Worm (Caenorhabditis elegans) whole organism, young adult: ENCODE results near the gene ccpp-6.
A peak's percentile ranks its signal among the peaks of the same experiment; 100 is the strongest.

Experiments used
- C17E4.6 ChIP-seq: fragments of 200-800 bp; sonication (Bioruptor generic); IDR thresholded peaks from 2 replicates; pipeline ENCODE4 v1.3.6; 2022; ENCODE audit warnings: missing genetic modification reagents, missing genetic modification characterization, missing compliant biosample characterization
- F10E7.11 ChIP-seq: sonication (generic microtip); optimal IDR thresholded peaks from 2 replicates; lab custom pipeline; 2017; ENCODE audit warnings: mild to moderate bottlenecking, missing genetic modification characterization, moderate library complexity, missing compliant biosample characterization
- F23B12.7 ChIP-seq: sonication (generic microtip); optimal IDR thresholded peaks from 2 replicates; lab custom pipeline; 2017; ENCODE audit warnings: missing genetic modification characterization, mild to moderate bottlenecking, missing compliant biosample characterization, antibody characterized with exemption, moderate library complexity; ENCODE audit not compliant: insufficient read depth
- F33H1.4 ChIP-seq: fragments of 200-800 bp; sonication (Bioruptor generic); IDR thresholded peaks from 2 replicates; pipeline ENCODE4 v1.3.6; 2022; ENCODE audit warnings: missing genetic modification reagents, missing genetic modification characterization, missing compliant biosample characterization
- F52B5.7 ChIP-seq: sonication (generic microtip); optimal IDR thresholded peaks from 2 replicates; lab custom pipeline; 2016; ENCODE audit warnings: mild to moderate bottlenecking, missing genetic modification characterization, missing compliant biosample characterization
- K11D2.4 ChIP-seq: fragments of 200-800 bp; sonication (Bioruptor generic); IDR thresholded peaks from 2 replicates; pipeline ENCODE4 v1.3.6; 2022; ENCODE audit warnings: missing genetic modification reagents, missing genetic modification characterization, missing compliant biosample characterization
- K12H6.12 ChIP-seq: fragments of 200-800 bp; sonication (Bioruptor generic); optimal IDR thresholded peaks from 2 replicates; lab custom pipeline; 2018; ENCODE audit warnings: mild to moderate bottlenecking, missing genetic modification characterization, missing compliant biosample characterization
- Y95B8A.8 ChIP-seq: fragments of 200-800 bp; sonication (Bioruptor generic); IDR thresholded peaks from 2 replicates; pipeline ENCODE4 v1.3.6; 2022; ENCODE audit warnings: missing genetic modification reagents, missing genetic modification characterization, missing compliant biosample characterization
- ZK185.1 ChIP-seq: sonication (generic microtip); optimal IDR thresholded peaks from 2 replicates; lab custom pipeline; 2016; ENCODE audit warnings: mild to moderate bottlenecking, missing genetic modification characterization, missing compliant biosample characterization; ENCODE audit not compliant: poor library complexity, severe bottlenecking
- ama-1 ChIP-seq, 3 experiments: fragments of 150-350 bp in 1 of 3; sonication (generic microtip) in 2 of 3; optimal IDR thresholded peaks; 2 replicates each; lab custom pipeline; 2014 to 2018; ENCODE audit warnings: missing biosample characterization in 2 of 3, missing genetic modification characterization in 2 of 3, missing genetic modification reagents in 2 of 3
- cebp-1 ChIP-seq, 2 experiments: fragments of 200-800 bp in 1 of 2; sonication (Bioruptor generic) in 1 of 2; sonication (generic microtip) in 1 of 2; IDR thresholded peaks in 1 of 2; optimal IDR thresholded peaks in 1 of 2; 2 replicates each; pipeline versions ENCODE4 v1.3.6 to Lab custom; 2017 to 2022; ENCODE audit warnings: missing compliant biosample characterization in 2 of 2, missing genetic modification characterization in 2 of 2, mild to moderate bottlenecking in 1 of 2, missing genetic modification reagents in 1 of 2, moderate library complexity in 1 of 2
- ceh-40 ChIP-seq: fragments of 200-800 bp; sonication (Bioruptor generic); IDR thresholded peaks from 2 replicates; pipeline ENCODE4 v1.3.6; 2022; ENCODE audit warnings: missing genetic modification characterization, missing compliant biosample characterization
- ceh-79 ChIP-seq: sonication (generic microtip); optimal IDR thresholded peaks from 2 replicates; lab custom pipeline; 2017; ENCODE audit warnings: mild to moderate bottlenecking, missing genetic modification characterization, missing compliant biosample characterization
- ceh-91 ChIP-seq: fragments of 200-800 bp; sonication (Bioruptor generic); IDR thresholded peaks from 2 replicates; pipeline ENCODE4 v1.3.6; 2022; ENCODE audit warnings: missing genetic modification reagents, missing genetic modification characterization, missing compliant biosample characterization
- chd-7 ChIP-seq: sonication (generic microtip); optimal IDR thresholded peaks from 2 replicates; lab custom pipeline; 2016; ENCODE audit warnings: mild to moderate bottlenecking, missing genetic modification characterization, moderate library complexity, missing compliant biosample characterization
- die-1 ChIP-seq: sonication (generic microtip); optimal IDR thresholded peaks from 2 replicates; lab custom pipeline; 2016; ENCODE audit warnings: missing genotype, mild to moderate bottlenecking, missing genetic modification characterization, missing compliant biosample characterization
- dox-1 ChIP-seq: fragments of 200-800 bp; sonication (Bioruptor generic); IDR thresholded peaks from 2 replicates; pipeline ENCODE4 v1.3.6; 2022; ENCODE audit warnings: missing genetic modification reagents, missing genetic modification characterization, missing compliant biosample characterization
- egrh-3 ChIP-seq: fragments of 200-800 bp; sonication (Bioruptor generic); IDR thresholded peaks from 2 replicates; pipeline ENCODE4 v1.3.6; 2022; ENCODE audit warnings: missing genetic modification reagents, missing genetic modification characterization, missing compliant biosample characterization
- ekl-4 ChIP-seq: fragments of 200-800 bp; sonication (Bioruptor generic); IDR thresholded peaks from 2 replicates; pipeline ENCODE4 v1.3.6; 2022; ENCODE audit warnings: missing genetic modification reagents, missing genetic modification characterization, missing compliant biosample characterization
- ets-4 ChIP-seq: fragments of 200-800 bp; sonication (Bioruptor generic); optimal IDR thresholded peaks from 2 replicates; lab custom pipeline; 2018; ENCODE audit warnings: mild to moderate bottlenecking, missing genetic modification characterization, missing compliant biosample characterization
- gei-17 ChIP-seq: fragments of 200-800 bp; sonication (Bioruptor generic); optimal IDR thresholded peaks from 2 replicates; lab custom pipeline; 2018; ENCODE audit warnings: mild to moderate bottlenecking, missing genetic modification characterization, missing compliant biosample characterization
- hlh-26 ChIP-seq: fragments of 200-800 bp; sonication (Bioruptor generic); conservative IDR thresholded peaks from 2 replicates; pipeline ENCODE4 v1.3.6; 2022; ENCODE audit warnings: missing genetic modification reagents, missing genetic modification characterization, missing compliant biosample characterization
- hsf-1 ChIP-seq: fragments of 200-800 bp; sonication (Bioruptor generic); IDR thresholded peaks from 2 replicates; pipeline ENCODE4 v1.3.6; 2022; ENCODE audit warnings: missing genetic modification reagents, missing genetic modification characterization, missing compliant biosample characterization
- lag-1 ChIP-seq: fragments of 200-800 bp; sonication (Bioruptor generic); IDR thresholded peaks from 2 replicates; pipeline ENCODE4 v1.3.6; 2022; ENCODE audit warnings: missing genetic modification reagents, missing genetic modification characterization, missing compliant biosample characterization
- lsl-1 ChIP-seq: fragments of 200-800 bp; sonication (Bioruptor generic); optimal IDR thresholded peaks from 2 replicates; lab custom pipeline; 2018; ENCODE audit warnings: mild to moderate bottlenecking, missing genetic modification characterization, moderate library complexity, missing compliant biosample characterization
- madf-10 ChIP-seq: sonication (generic microtip); optimal IDR thresholded peaks from 2 replicates; lab custom pipeline; 2016; ENCODE audit warnings: mild to moderate bottlenecking, missing genetic modification characterization, missing compliant biosample characterization
- madf-3 ChIP-seq: fragments of 200-800 bp; sonication (Bioruptor generic); IDR thresholded peaks from 2 replicates; pipeline ENCODE4 v1.3.6; 2022; ENCODE audit warnings: missing genetic modification reagents, missing genetic modification characterization, missing compliant biosample characterization
- madf-6 ChIP-seq: fragments of 200-800 bp; sonication (Bioruptor generic); IDR thresholded peaks from 2 replicates; pipeline ENCODE4 v1.3.6; 2022; ENCODE audit warnings: missing genetic modification reagents, missing genetic modification characterization, missing compliant biosample characterization
- nfya-1 ChIP-seq: sonication (generic microtip); optimal IDR thresholded peaks from 2 replicates; lab custom pipeline; 2017; ENCODE audit warnings: antibody characterized with exemption, missing compliant biosample characterization, missing genetic modification characterization, borderline replicate concordance; ENCODE audit not compliant: insufficient read depth
- nfyb-1 ChIP-seq: fragments of 200-800 bp; sonication (Bioruptor generic); IDR thresholded peaks from 2 replicates; pipeline ENCODE4 v1.3.6; 2022; ENCODE audit warnings: missing genetic modification reagents, missing genetic modification characterization, missing compliant biosample characterization
- nhr-120 ChIP-seq: fragments of 200-800 bp; sonication (Bioruptor generic); IDR thresholded peaks from 2 replicates; pipeline ENCODE4 v1.3.6; 2022; ENCODE audit warnings: missing genetic modification characterization, missing compliant biosample characterization
- repo-1 ChIP-seq: sonication (generic microtip); optimal IDR thresholded peaks from 2 replicates; lab custom pipeline; 2017; ENCODE audit warnings: mild to moderate bottlenecking, missing genetic modification characterization, missing compliant biosample characterization
- tbp1 ChIP-seq: fragments of 200-800 bp; sonication (Bioruptor generic); optimal IDR thresholded peaks from 2 replicates; lab custom pipeline; 2018; ENCODE audit warnings: mild to moderate bottlenecking, missing genetic modification characterization, missing compliant biosample characterization
- tbx-9 ChIP-seq: sonication (generic microtip); optimal IDR thresholded peaks from 2 replicates; lab custom pipeline; 2016; ENCODE audit warnings: borderline replicate concordance, missing genetic modification characterization, inconsistent platforms, missing compliant biosample characterization
- tlf-1 ChIP-seq: fragments of 200-800 bp; sonication (Bioruptor generic); optimal IDR thresholded peaks from 2 replicates; lab custom pipeline; 2018; ENCODE audit warnings: mild to moderate bottlenecking, missing genetic modification characterization, missing compliant biosample characterization
- unc-130 ChIP-seq: sonication (generic microtip); optimal IDR thresholded peaks from 2 replicates; lab custom pipeline; 2016; ENCODE audit warnings: missing genetic modification reagents, missing genetic modification characterization, missing compliant biosample characterization
- ztf-18 ChIP-seq: sonication (generic microtip); optimal IDR thresholded peaks from 2 replicates; lab custom pipeline; 2016; ENCODE audit warnings: missing genotype, mild to moderate bottlenecking, missing genetic modification characterization, missing compliant biosample characterization
- ztf-22 ChIP-seq: fragments of 200-800 bp; sonication (Bioruptor generic); optimal IDR thresholded peaks from 2 replicates; lab custom pipeline; 2018; ENCODE audit warnings: mild to moderate bottlenecking, missing genetic modification characterization, moderate library complexity, missing compliant biosample characterization
- ztf-28 ChIP-seq: fragments of 200-800 bp; sonication (Bioruptor generic); IDR thresholded peaks from 2 replicates; pipeline ENCODE4 v1.3.6; 2022; ENCODE audit warnings: missing genetic modification reagents, missing genetic modification characterization, missing compliant biosample characterization

ccpp-6 gene

DNA sequence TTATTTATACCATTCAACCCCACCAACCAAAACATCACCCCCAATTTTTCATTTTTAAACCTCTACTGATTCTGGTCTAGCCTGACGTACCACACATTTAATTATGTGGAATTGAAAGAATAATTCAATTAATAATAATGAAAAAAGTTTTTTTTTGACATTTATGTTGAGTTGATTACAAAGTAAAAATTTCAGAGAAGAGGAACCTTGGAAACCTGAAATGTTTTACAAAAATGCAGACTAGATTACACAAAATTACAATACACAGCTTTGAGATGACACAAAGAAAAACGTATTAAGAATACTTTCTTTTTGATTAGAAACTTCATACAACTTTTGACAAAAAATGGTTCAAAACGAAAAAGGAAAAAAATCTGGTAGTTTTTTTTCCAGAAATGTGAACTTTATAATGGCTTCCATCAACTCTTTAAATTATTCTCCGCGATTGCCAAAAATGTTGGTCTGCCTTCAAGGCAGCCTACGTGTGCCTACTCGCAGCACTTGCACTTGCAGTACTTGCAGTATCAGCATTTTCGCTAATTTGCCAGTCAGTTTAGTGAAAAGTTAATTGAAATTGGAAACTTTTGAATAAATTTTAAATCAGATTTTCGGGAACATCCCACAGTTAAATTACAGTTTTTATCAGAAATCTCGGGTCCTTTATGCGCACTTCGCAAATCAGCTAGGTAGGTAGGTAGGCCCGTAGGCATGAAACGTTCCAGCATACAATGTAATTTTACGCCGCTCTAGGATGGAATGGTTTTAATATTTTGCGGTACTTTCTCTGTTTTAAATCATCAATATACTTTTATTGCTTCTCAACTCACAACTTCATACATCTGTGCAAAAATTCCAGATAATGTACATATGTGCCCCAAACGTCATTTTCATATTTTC lies 46.2 kb downstream of the ccpp-6 start:
- TF ChIP-seq ceh-91 (GFP tag; lab: Robert Waterston, UW) (no peak), cebp-1 (GFP tag; IDR thresholded peaks at IDR 0.05; lab: Robert Waterston, UW) (no peak; the same call in 1 of the 2 replicates), cebp-1 (tag; optimal IDR thresholded peaks at IDR 0.05; lab: Kevin White, UChicago) (peak; percentile 61), K12H6.12 (tag; lab: Kevin White, UChicago) (peak; percentile 5), chd-7 (tag; lab: Kevin White, UChicago) (peak; percentile 37), hsf-1 (GFP tag; lab: Robert Waterston, UW) (no peak), ama-1 (optimal IDR thresholded peaks at IDR 0.05; lab: Kevin White, UChicago) (no peak), ama-1 (GFP tag; optimal IDR thresholded peaks at IDR 0.05; lab: Kevin White, UChicago) (peak in 1 of 2 experiments; percentile 19), egrh-3 (no peak), K11D2.4 (GFP tag; lab: Robert Waterston, UW) (peak; percentile 37; the same call in 1 of the 2 replicates), F23B12.7 (tag; lab: Kevin White, UChicago) (no peak), madf-10 (tag; lab: Kevin White, UChicago) (no peak), gei-17 (GFP tag; lab: Kevin White, UChicago) (no peak), repo-1 (tag; lab: Kevin White, UChicago) (peak; percentile 28), dox-1 (GFP tag; lab: Robert Waterston, UW) (peak; percentile 58), ZK185.1 (peak; percentile 8), madf-6 (GFP tag; lab: Robert Waterston, UW) (peak; percentile 17; the same call in 1 of the 2 replicates), nfya-1 (no peak), madf-3 (GFP tag; lab: Robert Waterston, UW) (peak; percentile 71; the same call in 1 of the 2 replicates), hlh-26 (GFP tag; lab: Robert Waterston, UW) (no peak), Y95B8A.8 (no peak), lag-1 (GFP tag; lab: Robert Waterston, UW) (no peak), ceh-40 (GFP tag; lab: Robert Waterston, UW) (peak; percentile 64; the same call in 1 of the 2 replicates), unc-130 (GFP tag; lab: Kevin White, UChicago) (no peak), nfyb-1 (0 out of 2 replicates have a peak, but pooled peaks have one; percentile 69), F10E7.11 (tag; lab: Kevin White, UChicago) (no peak), die-1 (tag; lab: Kevin White, UChicago) (peak; percentile 6), tbx-9 (tag; lab: Kevin White, UChicago) (no peak), lsl-1 (GFP tag; lab: Kevin White, UChicago) (no peak), ets-4 (GFP tag; lab: Kevin White, UChicago) (no peak), tbp1 (GFP tag; lab: Kevin White, UChicago) (no peak), C17E4.6 (no peak)
- TF ChIP-seq, all 124 proteins: peak for 13

DNA sequence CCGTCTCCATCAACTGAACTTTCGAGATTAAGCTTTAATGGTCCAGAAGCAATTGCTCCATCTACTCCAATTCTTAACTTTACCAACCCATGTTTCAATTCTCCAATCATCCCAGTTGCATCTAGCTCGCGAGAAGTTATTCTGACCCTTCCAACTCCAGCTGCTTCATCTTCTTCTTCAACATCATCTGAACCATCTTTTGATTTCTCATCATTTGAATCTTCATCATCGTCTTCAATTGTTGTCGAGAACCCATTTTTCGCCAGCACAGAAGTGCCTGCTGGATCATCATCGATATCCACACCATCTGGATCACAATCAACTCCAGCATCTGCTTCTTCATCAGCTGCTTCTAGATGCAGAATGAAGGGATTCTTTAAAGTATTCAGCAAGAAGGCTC lies 47.6 kb downstream of the ccpp-6 start:
- TF ChIP-seq ztf-22 (GFP tag; lab: Kevin White, UChicago) (no peak), dox-1 (GFP tag; lab: Robert Waterston, UW) (no peak), lsl-1 (GFP tag; lab: Kevin White, UChicago) (no peak), ztf-18 (tag; lab: Kevin White, UChicago) (no peak), ztf-28 (no peak), tbx-9 (tag; lab: Kevin White, UChicago) (no peak), F33H1.4 (no peak), madf-6 (GFP tag; lab: Robert Waterston, UW) (no peak), ekl-4 (GFP tag; lab: Robert Waterston, UW) (no peak), tlf-1 (no peak), nhr-120 (no peak), ceh-79 (tag; lab: Kevin White, UChicago) (no peak), F52B5.7 (tag; lab: Kevin White, UChicago) (no peak), madf-10 (tag; lab: Kevin White, UChicago) (no peak)
- TF ChIP-seq, all 124 proteins: peak for 0
